Fruit fly (Drosophila melanogaster) whole organism, embryonic: ENCODE measurements around the gene RapGAP1.

Source experiments
- C15 ChIP-seq: fragments of 200-800 bp; sonication (Bioruptor generic); IDR thresholded peaks from 3 replicates; pipeline ENCODE4 v1.3.6; 2022; ENCODE audit warnings: missing biosample characterization, missing genetic modification characterization
- CG10543 ChIP-seq: fragments of 200-800 bp; sonication (Bioruptor generic); optimal IDR thresholded peaks from 3 replicates; lab custom pipeline; 2017; ENCODE audit warnings: missing biosample characterization, mild to moderate bottlenecking, missing genetic modification characterization, moderate library complexity
- CG10654 ChIP-seq: fragments of 200-800 bp; sonication (Bioruptor generic); optimal IDR thresholded peaks from 2 replicates; lab custom pipeline; 2016; ENCODE audit warnings: missing biosample characterization, missing genetic modification characterization
- CG14014 ChIP-seq: fragments of 200-800 bp; sonication (Bioruptor generic); IDR thresholded peaks from 2 replicates; pipeline ENCODE4 v1.3.6; 2022; ENCODE audit warnings: missing biosample characterization, missing genetic modification characterization
- CG15479 ChIP-seq: fragments of 200-800 bp; sonication (Bioruptor generic); optimal IDR thresholded peaks from 3 replicates; lab custom pipeline; 2019; ENCODE audit warnings: missing biosample characterization, mild to moderate bottlenecking, missing genetic modification characterization, moderate library complexity
- CG16779 ChIP-seq: fragments of 200-800 bp; sonication (Bioruptor generic); IDR thresholded peaks from 2 replicates; pipeline ENCODE4 v1.3.6; 2022; ENCODE audit warnings: missing biosample characterization, missing genetic modification characterization
- CG17186 ChIP-seq: fragments of 200-800 bp; sonication (Bioruptor generic); optimal IDR thresholded peaks from 3 replicates; lab custom pipeline; 2017; ENCODE audit warnings: missing biosample characterization, missing genetic modification reagents, missing genetic modification characterization
- CG1792 ChIP-seq: fragments of 200-800 bp; sonication (Bioruptor generic); optimal IDR thresholded peaks from 2 replicates; lab custom pipeline; 2016; ENCODE audit warnings: missing biosample characterization, missing genetic modification characterization
- CG42726 ChIP-seq: fragments of 200-800 bp; sonication (Bioruptor generic); IDR thresholded peaks from 2 replicates; pipeline ENCODE4 v1.3.6; 2022; ENCODE audit warnings: missing biosample characterization, missing genetic modification characterization; ENCODE audit not compliant: partially characterized antibody
- CG4424 ChIP-seq: fragments of 200-800 bp; sonication (Bioruptor generic); optimal IDR thresholded peaks from 3 replicates; lab custom pipeline; 2016; ENCODE audit warnings: missing biosample characterization, missing genetic modification characterization
- CG6654 ChIP-seq: fragments of 200-800 bp; sonication (Bioruptor generic); optimal IDR thresholded peaks from 2 replicates; lab custom pipeline; 2017; ENCODE audit warnings: missing biosample characterization, mild to moderate bottlenecking, missing genetic modification characterization
- CG6683 ChIP-seq: fragments of 200-800 bp; sonication (Bioruptor generic); optimal IDR thresholded peaks from 2 replicates; lab custom pipeline; 2017; ENCODE audit warnings: missing biosample characterization, mild to moderate bottlenecking, missing genetic modification characterization, missing genetic modification reagents
- CG7357 ChIP-seq: fragments of 200-800 bp; sonication (Bioruptor generic); IDR thresholded peaks from 3 replicates; pipeline ENCODE4 v1.3.6; 2022; ENCODE audit warnings: missing biosample characterization, missing genetic modification characterization
- CG9932 ChIP-seq: fragments of 200-800 bp; sonication (Bioruptor generic); IDR thresholded peaks from 2 replicates; pipeline ENCODE4 v1.3.6; 2022; ENCODE audit warnings: missing biosample characterization, missing genetic modification characterization
- Dip3 ChIP-seq: fragments of 200-800 bp; sonication (Bioruptor generic); optimal IDR thresholded peaks from 3 replicates; lab custom pipeline; 2016; ENCODE audit warnings: missing biosample characterization, missing genetic modification characterization
- Ets65A ChIP-seq: fragments of 200-800 bp; sonication (Bioruptor generic); peaks from one replicate; lab custom pipeline; 2016; ENCODE audit warnings: missing biosample characterization, missing genetic modification characterization
- Fer1 ChIP-seq: fragments of 200-800 bp; sonication (Bioruptor generic); optimal IDR thresholded peaks from 2 replicates; lab custom pipeline; 2017; ENCODE audit warnings: missing biosample characterization, mild to moderate bottlenecking, missing genetic modification characterization
- Fer2 ChIP-seq: fragments of 200-800 bp; sonication (Bioruptor generic); optimal IDR thresholded peaks from 2 replicates; lab custom pipeline; 2018; ENCODE audit warnings: missing biosample characterization, mild to moderate bottlenecking, missing genetic modification characterization, moderate library complexity
- H2.0 ChIP-seq: fragments of 200-800 bp; sonication (Bioruptor generic); IDR thresholded peaks from 2 replicates; pipeline ENCODE4 v1.3.6; 2022; ENCODE audit warnings: missing biosample characterization, missing genetic modification characterization
- HLH4C ChIP-seq: fragments of 200-800 bp; sonication (Bioruptor generic); IDR thresholded peaks from 3 replicates; pipeline ENCODE4 v1.3.6; 2022; ENCODE audit warnings: missing biosample characterization, missing genetic modification characterization; ENCODE audit not compliant: partially characterized antibody
- Hr39 ChIP-seq: fragments of >200 bp; optimal IDR thresholded peaks from 2 replicates; lab custom pipeline; 2017
- Poxn ChIP-seq: fragments of 200-800 bp; sonication (Bioruptor generic); IDR thresholded peaks from 2 replicates; pipeline ENCODE4 v1.3.6; 2022; ENCODE audit warnings: missing biosample characterization, missing genetic modification characterization
- Sin3A ChIP-seq: fragments of >200 bp; optimal IDR thresholded peaks from 2 replicates; lab custom pipeline; 2018
- Sry-β ChIP-seq: fragments of 200-800 bp; sonication (Bioruptor generic); optimal IDR thresholded peaks from 2 replicates; lab custom pipeline; 2018; ENCODE audit warnings: missing biosample characterization, mild to moderate bottlenecking, missing genetic modification characterization, moderate library complexity
- ap ChIP-seq: fragments of 200-800 bp; sonication (Bioruptor generic); IDR thresholded peaks from 2 replicates; pipeline ENCODE4 v1.3.6; 2022; ENCODE audit warnings: missing biosample characterization, missing genetic modification characterization
- bbx ChIP-seq: fragments of 200-800 bp; sonication (Bioruptor generic); IDR thresholded peaks from 2 replicates; pipeline ENCODE4 v1.3.6; 2022; ENCODE audit warnings: missing biosample characterization, missing genetic modification characterization; ENCODE audit not compliant: partially characterized antibody
- cas ChIP-seq: fragments of 200-800 bp; sonication (Bioruptor generic); IDR thresholded peaks from 2 replicates; pipeline ENCODE4 v1.3.6; 2022; ENCODE audit warnings: missing biosample characterization, missing genetic modification characterization
- cato ChIP-seq: fragments of 200-800 bp; sonication (Bioruptor generic); optimal IDR thresholded peaks from 2 replicates; lab custom pipeline; 2016; ENCODE audit warnings: missing biosample characterization, missing genetic modification characterization, borderline replicate concordance
- caup ChIP-seq: fragments of 200-800 bp; sonication (Bioruptor generic); optimal IDR thresholded peaks from 3 replicates; lab custom pipeline; 2017; ENCODE audit warnings: missing biosample characterization, mild to moderate bottlenecking, missing genetic modification characterization, moderate library complexity; ENCODE audit not compliant: severe bottlenecking
- chn ChIP-seq: fragments of 200-800 bp; sonication (Bioruptor generic); optimal IDR thresholded peaks from 2 replicates; lab custom pipeline; 2016; ENCODE audit warnings: missing biosample characterization, missing genetic modification characterization
- corto ChIP-seq: fragments of 200-800 bp; sonication (Bioruptor generic); optimal IDR thresholded peaks from 2 replicates; lab custom pipeline; 2016; ENCODE audit warnings: missing biosample characterization, mild to moderate bottlenecking, missing genetic modification characterization, moderate library complexity
- da ChIP-seq: fragments of 200-800 bp; sonication (Bioruptor generic); optimal IDR thresholded peaks from 2 replicates; lab custom pipeline; 2016; ENCODE audit warnings: missing biosample characterization, missing genetic modification characterization
- en ChIP-seq: fragments of 200-800 bp; sonication (Bioruptor generic); optimal IDR thresholded peaks from 2 replicates; lab custom pipeline; 2016; ENCODE audit warnings: missing biosample characterization, missing genetic modification characterization
- fd102C ChIP-seq: fragments of 200-800 bp; sonication (Bioruptor generic); optimal IDR thresholded peaks from 2 replicates; lab custom pipeline; 2018; ENCODE audit warnings: missing biosample characterization, mild to moderate bottlenecking, missing genetic modification characterization, moderate library complexity
- her ChIP-seq: fragments of 200-800 bp; sonication (Bioruptor generic); optimal IDR thresholded peaks from 2 replicates; lab custom pipeline; 2016; ENCODE audit warnings: missing biosample characterization, missing genetic modification characterization
- jing ChIP-seq: fragments of 200-800 bp; sonication (Bioruptor generic); optimal IDR thresholded peaks from 2 replicates; lab custom pipeline; 2018; ENCODE audit warnings: missing biosample characterization, mild to moderate bottlenecking, missing genetic modification characterization
- knrl ChIP-seq: fragments of 200-800 bp; sonication (Bioruptor generic); IDR thresholded peaks from 3 replicates; pipeline ENCODE4 v1.3.6; 2022; ENCODE audit warnings: missing biosample characterization, missing genetic modification characterization; ENCODE audit not compliant: partially characterized antibody
- maf-S ChIP-seq: fragments of 200-800 bp; sonication (Bioruptor generic); optimal IDR thresholded peaks from 2 replicates; lab custom pipeline; 2016; ENCODE audit warnings: missing biosample characterization, missing genetic modification characterization
- p53 ChIP-seq: fragments of 200-800 bp; sonication (Bioruptor generic); optimal IDR thresholded peaks from 2 replicates; lab custom pipeline; 2016; ENCODE audit warnings: missing biosample characterization, missing genetic modification characterization
- shn ChIP-seq: fragments of 200-800 bp; sonication (Bioruptor generic); optimal IDR thresholded peaks from 3 replicates; lab custom pipeline; 2016; ENCODE audit warnings: missing biosample characterization, missing genetic modification characterization
- sim ChIP-seq: fragments of 200-800 bp; sonication (Bioruptor generic); IDR thresholded peaks from 2 replicates; pipeline ENCODE4 v1.3.6; 2022; ENCODE audit warnings: missing biosample characterization, missing genetic modification characterization
- ssp ChIP-seq: fragments of 200-800 bp; sonication (Bioruptor generic); IDR thresholded peaks from 2 replicates; pipeline ENCODE4 v1.3.6; 2022; ENCODE audit warnings: missing biosample characterization, missing genetic modification characterization
- tup ChIP-seq: fragments of 200-800 bp; sonication (Bioruptor generic); optimal IDR thresholded peaks from 2 replicates; lab custom pipeline; 2016; ENCODE audit warnings: missing biosample characterization, mild to moderate bottlenecking, missing genetic modification characterization, moderate library complexity
- unc-4 ChIP-seq: fragments of 200-800 bp; sonication (Bioruptor generic); IDR thresholded peaks from 2 replicates; pipeline ENCODE4 v1.3.6; 2022; ENCODE audit warnings: missing biosample characterization, missing genetic modification characterization; ENCODE audit not compliant: partially characterized antibody
- wor ChIP-seq: fragments of 200-800 bp; sonication (Bioruptor generic); IDR thresholded peaks from 2 replicates; pipeline ENCODE4 v1.3.6; 2022; ENCODE audit warnings: missing biosample characterization, missing genetic modification characterization

Gene RapGAP1

dm6 chr2L:7534024-7534423 is 44.8 kb downstream of the RapGAP1 start (continued):
- TF ChIP-seq CG6654 (GFP tag; lab: Kevin White, UChicago) (peak; percentile 96), unc-4 (GFP tag; lab: Robert Waterston, UW) (no peak), Ets65A (GFP tag; lab: Kevin White, UChicago) (peak; percentile 51), shn (no peak), ssp (no peak), da (GFP tag; lab: Kevin White, UChicago) (no peak), cas (GFP tag; lab: Robert Waterston, UW) (no peak), en (GFP tag; lab: Kevin White, UChicago) (no peak), Dip3 (GFP tag; lab: Kevin White, UChicago) (no peak), knrl (GFP tag; lab: Robert Waterston, UW) (0 out of 3 replicates have a peak, but pooled peaks have one; percentile 18), CG7357 (GFP tag; lab: Robert Waterston, UW) (no peak), jing (GFP tag; lab: Kevin White, UChicago) (no peak), p53 (no peak), chn (GFP tag; lab: Kevin White, UChicago) (no peak), CG15479 (GFP tag; lab: Kevin White, UChicago) (no peak), CG10543 (no peak), CG42726 (GFP tag; lab: Robert Waterston, UW) (no peak), wor (GFP tag; lab: Robert Waterston, UW) (no peak), Poxn (GFP tag; lab: Robert Waterston, UW) (no peak), Fer1 (GFP tag; lab: Kevin White, UChicago) (no peak), Sry-β (no peak), tup (GFP tag; lab: Kevin White, UChicago) (no peak), CG17186 (no peak), her (GFP tag; lab: Kevin White, UChicago) (no peak), CG14014 (GFP tag; lab: Robert Waterston, UW) (no peak), caup (no peak), Sin3A (no peak), C15 (GFP tag; lab: Robert Waterston, UW) (no peak), sim (GFP tag; lab: Robert Waterston, UW) (no peak), CG4424 (GFP tag; lab: Kevin White, UChicago) (no peak), Fer2 (tag; lab: Kevin White, UChicago) (no peak), maf-S (GFP tag; lab: Kevin White, UChicago) (no peak), CG16779 (GFP tag; lab: Robert Waterston, UW) (no peak), ap (GFP tag; lab: Robert Waterston, UW) (no peak), H2.0 (no peak), CG1792 (GFP tag; lab: Kevin White, UChicago) (no peak), CG6683 (GFP tag; lab: Kevin White, UChicago) (no peak), corto (no peak), Hr39 (no peak), fd102C (GFP tag; lab: Kevin White, UChicago) (no peak), CG9932 (no peak), HLH4C (0 out of 3 replicates have a peak, but pooled peaks have one; percentile 44), bbx (GFP tag; lab: Robert Waterston, UW) (no peak), cato (GFP tag; lab: Kevin White, UChicago) (no peak), CG10654 (GFP tag; lab: Kevin White, UChicago) (no peak)
